Worm (Caenorhabditis elegans) whole organism, young adult: ENCODE measurements around the gene ndab-2.

Source experiments
- B0035.1 ChIP-seq: sonication (generic microtip); optimal IDR thresholded peaks from 2 replicates; lab custom pipeline; 2016; ENCODE audit warnings: missing genetic modification characterization, mild to moderate bottlenecking, missing compliant biosample characterization, missing genotype, missing genetic modification reagents
- F10E7.11 ChIP-seq: sonication (generic microtip); optimal IDR thresholded peaks from 2 replicates; lab custom pipeline; 2017; ENCODE audit warnings: mild to moderate bottlenecking, missing genetic modification characterization, moderate library complexity, missing compliant biosample characterization
- F33H1.4 ChIP-seq: fragments of 200-800 bp; sonication (Bioruptor generic); IDR thresholded peaks from 2 replicates; pipeline ENCODE4 v1.3.6; 2022; ENCODE audit warnings: missing genetic modification reagents, missing genetic modification characterization, missing compliant biosample characterization
- F37B4.10 ChIP-seq: fragments of 200-800 bp; sonication (Bioruptor generic); IDR thresholded peaks from 2 replicates; pipeline ENCODE4 v1.3.6; 2022; ENCODE audit warnings: missing genetic modification characterization, missing compliant biosample characterization
- F49E8.2 ChIP-seq: sonication (generic microtip); optimal IDR thresholded peaks from 3 replicates; lab custom pipeline; 2017; ENCODE audit warnings: missing genetic modification characterization, mild to moderate bottlenecking, missing compliant biosample characterization, antibody characterized with exemption, moderate library complexity; ENCODE audit not compliant: insufficient read depth
- F52B5.7 ChIP-seq: sonication (generic microtip); optimal IDR thresholded peaks from 2 replicates; lab custom pipeline; 2016; ENCODE audit warnings: mild to moderate bottlenecking, missing genetic modification characterization, missing compliant biosample characterization
- K12H6.12 ChIP-seq: fragments of 200-800 bp; sonication (Bioruptor generic); optimal IDR thresholded peaks from 2 replicates; lab custom pipeline; 2018; ENCODE audit warnings: mild to moderate bottlenecking, missing genetic modification characterization, missing compliant biosample characterization
- Y53G8AR.9 ChIP-seq: fragments of 200-800 bp; sonication (Bioruptor generic); conservative IDR thresholded peaks from 2 replicates; pipeline ENCODE4 v1.3.6; 2022; ENCODE audit warnings: missing genetic modification reagents, missing genetic modification characterization, missing compliant biosample characterization
- attf-3 ChIP-seq: fragments of 200-800 bp; sonication (Bioruptor generic); conservative IDR thresholded peaks from 2 replicates; pipeline ENCODE4 v1.3.6; 2022; ENCODE audit warnings: missing genetic modification reagents, missing genetic modification characterization, missing compliant biosample characterization
- attf-5 ChIP-seq: fragments of 200-800 bp; sonication (Bioruptor generic); optimal IDR thresholded peaks from 2 replicates; lab custom pipeline; 2018; ENCODE audit warnings: mild to moderate bottlenecking, missing genetic modification characterization, missing compliant biosample characterization
- attf-6 ChIP-seq: fragments of 200-800 bp; sonication (Bioruptor generic); IDR thresholded peaks from 2 replicates; pipeline ENCODE4 v1.3.6; 2022; ENCODE audit warnings: missing genetic modification reagents, missing genetic modification characterization, missing compliant biosample characterization
- cebp-2 ChIP-seq: fragments of 200-800 bp; sonication (Bioruptor generic); IDR thresholded peaks from 2 replicates; pipeline ENCODE4 v1.3.6; 2022; ENCODE audit warnings: missing genetic modification characterization, missing compliant biosample characterization
- ceh-100 ChIP-seq: fragments of 200-800 bp; sonication (Bioruptor generic); IDR thresholded peaks from 2 replicates; pipeline ENCODE4 v1.3.6; 2022; ENCODE audit warnings: missing genetic modification reagents, missing genetic modification characterization, missing compliant biosample characterization
- ceh-40 ChIP-seq: fragments of 200-800 bp; sonication (Bioruptor generic); IDR thresholded peaks from 2 replicates; pipeline ENCODE4 v1.3.6; 2022; ENCODE audit warnings: missing genetic modification characterization, missing compliant biosample characterization
- ceh-91 ChIP-seq: fragments of 200-800 bp; sonication (Bioruptor generic); IDR thresholded peaks from 2 replicates; pipeline ENCODE4 v1.3.6; 2022; ENCODE audit warnings: missing genetic modification reagents, missing genetic modification characterization, missing compliant biosample characterization
- chd-7 ChIP-seq: sonication (generic microtip); optimal IDR thresholded peaks from 2 replicates; lab custom pipeline; 2016; ENCODE audit warnings: mild to moderate bottlenecking, missing genetic modification characterization, moderate library complexity, missing compliant biosample characterization
- dpff-1 ChIP-seq: sonication (generic microtip); optimal IDR thresholded peaks from 2 replicates; lab custom pipeline; 2017; ENCODE audit warnings: mild to moderate bottlenecking, missing genetic modification characterization, missing compliant biosample characterization
- dpl-1 ChIP-seq: fragments of 150-350 bp; optimal IDR thresholded peaks from 2 replicates; lab custom pipeline; 2014; ENCODE audit warnings: missing biosample characterization, missing genetic modification reagents, missing genetic modification characterization
- efl-1 ChIP-seq: fragments of 150-350 bp; optimal IDR thresholded peaks from 2 replicates; lab custom pipeline; 2014; ENCODE audit warnings: missing biosample characterization, missing genetic modification reagents, missing genetic modification characterization
- egl-18 ChIP-seq: fragments of 200-800 bp; sonication (Bioruptor generic); IDR thresholded peaks from 2 replicates; pipeline ENCODE4 v1.3.6; 2022; ENCODE audit warnings: missing genetic modification reagents, missing genetic modification characterization, missing compliant biosample characterization
- gei-17 ChIP-seq: fragments of 200-800 bp; sonication (Bioruptor generic); optimal IDR thresholded peaks from 2 replicates; lab custom pipeline; 2018; ENCODE audit warnings: mild to moderate bottlenecking, missing genetic modification characterization, missing compliant biosample characterization
- hmg-1.2 ChIP-seq: fragments of 200-800 bp; sonication (Bioruptor generic); IDR thresholded peaks from 2 replicates; pipeline ENCODE4 v1.3.6; 2022; ENCODE audit warnings: missing genetic modification reagents, missing genetic modification characterization, missing compliant biosample characterization
- lag-1 ChIP-seq: fragments of 200-800 bp; sonication (Bioruptor generic); IDR thresholded peaks from 2 replicates; pipeline ENCODE4 v1.3.6; 2022; ENCODE audit warnings: missing genetic modification reagents, missing genetic modification characterization, missing compliant biosample characterization
- lir-1 ChIP-seq: fragments of 200-800 bp; sonication (Bioruptor generic); conservative IDR thresholded peaks from 2 replicates; pipeline ENCODE4 v1.3.6; 2022; ENCODE audit warnings: missing genetic modification reagents, missing genetic modification characterization, missing compliant biosample characterization
- lsl-1 ChIP-seq: fragments of 200-800 bp; sonication (Bioruptor generic); optimal IDR thresholded peaks from 2 replicates; lab custom pipeline; 2018; ENCODE audit warnings: mild to moderate bottlenecking, missing genetic modification characterization, moderate library complexity, missing compliant biosample characterization
- lsy-27 ChIP-seq: sonication (generic microtip); optimal IDR thresholded peaks from 2 replicates; lab custom pipeline; 2017; ENCODE audit warnings: missing genetic modification characterization, mild to moderate bottlenecking, missing compliant biosample characterization, antibody characterized with exemption, missing genotype, borderline replicate concordance; ENCODE audit not compliant: insufficient read depth
- madf-3 ChIP-seq: fragments of 200-800 bp; sonication (Bioruptor generic); IDR thresholded peaks from 2 replicates; pipeline ENCODE4 v1.3.6; 2022; ENCODE audit warnings: missing genetic modification reagents, missing genetic modification characterization, missing compliant biosample characterization
- mcd-1 ChIP-seq: fragments of 200-800 bp; sonication (Bioruptor generic); IDR thresholded peaks from 2 replicates; pipeline ENCODE4 v1.3.6; 2022; ENCODE audit warnings: missing genetic modification reagents, missing genetic modification characterization, missing compliant biosample characterization
- nfya-1 ChIP-seq: sonication (generic microtip); optimal IDR thresholded peaks from 2 replicates; lab custom pipeline; 2017; ENCODE audit warnings: antibody characterized with exemption, missing compliant biosample characterization, missing genetic modification characterization, borderline replicate concordance; ENCODE audit not compliant: insufficient read depth
- nhr-179 ChIP-seq: sonication (generic microtip); optimal IDR thresholded peaks from 2 replicates; lab custom pipeline; 2016; ENCODE audit warnings: mild to moderate bottlenecking, missing genetic modification characterization, missing compliant biosample characterization
- rec-8 ChIP-seq, 2 experiments: sonication (generic microtip); optimal IDR thresholded peaks; 2 replicates each; lab custom pipeline; 2016; ENCODE audit warnings: mild to moderate bottlenecking in 2 of 2, missing genetic modification characterization in 2 of 2, missing genetic modification reagents in 2 of 2, missing genotype in 2 of 2, missing biosample characterization in 1 of 2, missing compliant biosample characterization in 1 of 2, moderate library complexity in 1 of 2
- snpc-1.1 ChIP-seq: sonication (generic microtip); optimal IDR thresholded peaks from 2 replicates; lab custom pipeline; 2017; ENCODE audit warnings: missing genetic modification characterization, mild to moderate bottlenecking, missing compliant biosample characterization, antibody characterized with exemption, moderate library complexity, missing genotype, missing genetic modification reagents; ENCODE audit not compliant: insufficient read depth
- snpc-3.4 ChIP-seq: sonication (generic microtip); optimal IDR thresholded peaks from 2 replicates; lab custom pipeline; 2017; ENCODE audit warnings: missing genetic modification characterization, mild to moderate bottlenecking, missing compliant biosample characterization, antibody characterized with exemption, moderate library complexity, missing genotype, missing genetic modification reagents
- zim-3 ChIP-seq: sonication (generic microtip); optimal IDR thresholded peaks from 2 replicates; lab custom pipeline; 2017; ENCODE audit warnings: mild to moderate bottlenecking, missing genetic modification characterization, moderate library complexity, missing compliant biosample characterization
- ztf-18 ChIP-seq: sonication (generic microtip); optimal IDR thresholded peaks from 2 replicates; lab custom pipeline; 2016; ENCODE audit warnings: missing genotype, mild to moderate bottlenecking, missing genetic modification characterization, missing compliant biosample characterization

Gene ndab-2

ce11 chrIII:7162065-7162762 is 18.3 kb upstream of the ndab-2 start, which contains the start of the genes syf-2 and K04G7.1 (continued):
- TF ChIP-seq chd-7 (tag; lab: Kevin White, UChicago) (peak; percentile 31), attf-3 (GFP tag; lab: Robert Waterston, UW) (peak; percentile 79), dpff-1 (tag; lab: Kevin White, UChicago) (no peak), ceh-40 (no peak), K12H6.12 (peak; percentile 73), madf-3 (peak; percentile 100), lsy-27 (tag; lab: Kevin White, UChicago) (no peak), cebp-2 (GFP tag; lab: Robert Waterston, UW) (no peak), lsl-1 (GFP tag; lab: Kevin White, UChicago) (peak; percentile 80), F49E8.2 (tag; lab: Kevin White, UChicago) (peak; percentile 28), lag-1 (GFP tag; lab: Robert Waterston, UW) (no peak), dpl-1 (GFP tag; lab: Kevin White, UChicago) (peak; percentile 77), F37B4.10 (GFP tag; lab: Robert Waterston, UW) (no peak), ztf-18 (tag; lab: Kevin White, UChicago) (peak; percentile 97), F10E7.11 (tag; lab: Kevin White, UChicago) (no peak), zim-3 (no peak), rec-8 (tag; optimal IDR thresholded peaks at IDR 0.05; lab: Kevin White, UChicago) (no peak), gei-17 (GFP tag; lab: Kevin White, UChicago) (peak; percentile 26), Y53G8AR.9 (peak; percentile 78), mcd-1 (GFP tag; lab: Robert Waterston, UW) (peak; percentile 93), snpc-1.1 (tag; lab: Kevin White, UChicago) (peak; percentile 74), attf-6 (GFP tag; lab: Robert Waterston, UW) (no peak), nhr-179 (no peak), F33H1.4 (peak; percentile 80), egl-18 (GFP tag; lab: Robert Waterston, UW) (no peak), ceh-100 (GFP tag; lab: Robert Waterston, UW) (peak; percentile 55; the same call in 1 of the 2 replicates), F52B5.7 (tag; lab: Kevin White, UChicago) (no peak), nfya-1 (no peak), attf-5 (GFP tag; lab: Kevin White, UChicago) (peak; percentile 97)

- peak; percentile 70 for TF ChIP-seq efl-1 (GFP tag; lab: Kevin White, UChicago)
- peak; percentile 44 for TF ChIP-seq snpc-3.4 (tag; lab: Kevin White, UChicago)
- TF ChIP-seq lir-1 (GFP tag; lab: Robert Waterston, UW) = no peak
- no peak for TF ChIP-seq B0035.1 (tag; lab: Kevin White, UChicago)
- peak; percentile 36; the same call in 1 of the 2 replicates for TF ChIP-seq F33H1.4
- peak; percentile 10; the same call in 1 of the 2 replicates for TF ChIP-seq hmg-1.2 (GFP tag; lab: Robert Waterston, UW)
- TF ChIP-seq lsl-1 (GFP tag; lab: Kevin White, UChicago) = peak; percentile 80
- no peak for TF ChIP-seq lag-1 (GFP tag; lab: Robert Waterston, UW)
- TF ChIP-seq ceh-91 = peak; percentile 34; the same call in 1 of the 2 replicates
Observed at ce11 chrIII:7165276-7165675, 15.3 kb upstream of the ndab-2 start.
